Fruit fly (Drosophila melanogaster) whole organism, adult: Measurements from ENCODE around the gene bc10.

Source experiments
- CG11617 ChIP-seq: fragments of 200-800 bp; sonication (Bioruptor generic); optimal IDR thresholded peaks from 2 replicates; lab custom pipeline; 2017; ENCODE audit warnings: mild to moderate bottlenecking, missing biosample characterization, missing genetic modification reagents, missing genetic modification characterization
- CG12768 ChIP-seq: fragments of 200-800 bp; sonication (Bioruptor generic); optimal IDR thresholded peaks from 2 replicates; lab custom pipeline; 2017; ENCODE audit warnings: missing biosample characterization, missing genetic modification characterization, mild to moderate bottlenecking, moderate library complexity, missing genetic modification reagents
- CG14711 ChIP-seq: fragments of 200-800 bp; sonication (Bioruptor generic); optimal IDR thresholded peaks from 2 replicates; lab custom pipeline; 2018; ENCODE audit warnings: missing biosample characterization, mild to moderate bottlenecking, missing genetic modification characterization, moderate library complexity
- CG1620 ChIP-seq: fragments of 200-800 bp; sonication (Bioruptor generic); optimal IDR thresholded peaks from 2 replicates; lab custom pipeline; 2016; ENCODE audit warnings: missing biosample characterization, missing genetic modification characterization
- CG33017 ChIP-seq: fragments of 200-800 bp; sonication (Bioruptor generic); optimal IDR thresholded peaks from 2 replicates; lab custom pipeline; 2018; ENCODE audit warnings: missing biosample characterization, mild to moderate bottlenecking, missing genetic modification characterization, moderate library complexity
- CG5204 ChIP-seq: fragments of 200-800 bp; sonication (Bioruptor generic); optimal IDR thresholded peaks from 2 replicates; lab custom pipeline; 2016; ENCODE audit warnings: missing biosample characterization, missing genetic modification characterization
- CG7045 ChIP-seq: fragments of 200-800 bp; sonication (Bioruptor generic); optimal IDR thresholded peaks from 2 replicates; lab custom pipeline; 2017; ENCODE audit warnings: missing biosample characterization, mild to moderate bottlenecking, missing genetic modification characterization
- CG7101 ChIP-seq: fragments of 200-800 bp; sonication (Bioruptor generic); optimal IDR thresholded peaks from 2 replicates; lab custom pipeline; 2018; ENCODE audit warnings: missing biosample characterization, mild to moderate bottlenecking, missing genetic modification characterization, moderate library complexity
- Clk ChIP-seq: fragments of 200-800 bp; sonication (Bioruptor generic); optimal IDR thresholded peaks from 2 replicates; lab custom pipeline; 2017; ENCODE audit warnings: missing biosample characterization, missing genetic modification characterization
- Crg-1 ChIP-seq: fragments of 200-800 bp; sonication (Bioruptor generic); optimal IDR thresholded peaks from 2 replicates; lab custom pipeline; 2016; ENCODE audit warnings: missing biosample characterization, missing genetic modification characterization
- Hr96 ChIP-seq: fragments of 200-800 bp; sonication (Bioruptor generic); optimal IDR thresholded peaks from 2 replicates; lab custom pipeline; 2016; ENCODE audit warnings: missing biosample characterization, missing genetic modification characterization
- Mnt ChIP-seq: fragments of 200-800 bp; sonication (Bioruptor generic); optimal IDR thresholded peaks from 2 replicates; lab custom pipeline; 2016; ENCODE audit warnings: missing biosample characterization, mild to moderate bottlenecking, missing genetic modification characterization
- bab1 ChIP-seq: fragments of 200-800 bp; sonication (Bioruptor generic); optimal IDR thresholded peaks from 3 replicates; lab custom pipeline; 2019; ENCODE audit warnings: missing biosample characterization, mild to moderate bottlenecking, missing genetic modification characterization, moderate library complexity
- cic ChIP-seq: fragments of 200-800 bp; sonication (Bioruptor generic); optimal IDR thresholded peaks from 2 replicates; lab custom pipeline; 2017; ENCODE audit warnings: missing biosample characterization, mild to moderate bottlenecking, missing genetic modification characterization, moderate library complexity
- cnc ChIP-seq, 2 experiments: fragments of >200 bp; optimal IDR thresholded peaks; 2 replicates each; lab custom pipeline; 2017
- kay ChIP-seq: fragments of 200-800 bp; sonication (Bioruptor generic); peaks from one replicate; lab custom pipeline; 2016; ENCODE audit warnings: missing biosample characterization, missing genetic modification characterization, borderline replicate concordance
- ovo ChIP-seq: fragments of 200-800 bp; sonication (Bioruptor generic); optimal IDR thresholded peaks from 2 replicates; lab custom pipeline; 2016; ENCODE audit warnings: missing biosample characterization, missing genetic modification characterization
- pad ChIP-seq: fragments of 200-800 bp; sonication (Bioruptor generic); optimal IDR thresholded peaks from 3 replicates; lab custom pipeline; 2017; ENCODE audit warnings: missing biosample characterization, missing genetic modification characterization, mild to moderate bottlenecking, moderate library complexity, missing genetic modification reagents
- tj ChIP-seq: fragments of 200-800 bp; sonication (Bioruptor generic); optimal IDR thresholded peaks from 3 replicates; lab custom pipeline; 2017; ENCODE audit warnings: missing biosample characterization, mild to moderate bottlenecking, missing genetic modification characterization, moderate library complexity
- toe ChIP-seq: fragments of 200-800 bp; sonication (Bioruptor generic); optimal IDR thresholded peaks from 2 replicates; lab custom pipeline; 2016; ENCODE audit warnings: missing biosample characterization, missing genetic modification characterization

Gene bc10

dm6 chr3L:5542772-5543371 is 22.2 kb upstream of the bc10 start:
- no peak for TF ChIP-seq Clk (GFP tag; lab: Kevin White, UChicago)
- TF ChIP-seq tj (GFP tag; lab: Kevin White, UChicago): no peak
- no peak for TF ChIP-seq CG14711 (tag; lab: Kevin White, UChicago)
- TF ChIP-seq CG11617: no peak
- TF ChIP-seq Crg-1 (GFP tag; lab: Kevin White, UChicago): no peak
- TF ChIP-seq CG12768 (GFP tag; lab: Kevin White, UChicago): no peak
- no peak for TF ChIP-seq CG5204 (GFP tag; lab: Kevin White, UChicago)

- TF ChIP-seq Mnt (GFP tag; lab: Kevin White, UChicago): no peak
- no peak for TF ChIP-seq tj (GFP tag; lab: Kevin White, UChicago)
- no peak for TF ChIP-seq bab1 (GFP tag; lab: Kevin White, UChicago)
- no peak for TF ChIP-seq CG7045
- TF ChIP-seq CG33017 (tag; lab: Kevin White, UChicago): no peak
- TF ChIP-seq ovo (GFP tag; lab: Kevin White, UChicago): no peak
- TF ChIP-seq toe (GFP tag; lab: Kevin White, UChicago): no peak
- TF ChIP-seq Crg-1 (GFP tag; lab: Kevin White, UChicago): no peak
- no peak for TF ChIP-seq cic (GFP tag; lab: Kevin White, UChicago)
- no peak for TF ChIP-seq kay (GFP tag; lab: Kevin White, UChicago)
- TF ChIP-seq pad (GFP tag; lab: Kevin White, UChicago): no peak
These were observed 16.4 kb upstream of the bc10 start for dm6 chr3L:5548524-5549084.

- no peak for TF ChIP-seq CG11617
- no peak for TF ChIP-seq CG5204 (GFP tag; lab: Kevin White, UChicago)
- no peak for TF ChIP-seq toe (GFP tag; lab: Kevin White, UChicago)
- TF ChIP-seq CG7101 (tag; lab: Kevin White, UChicago): no peak
- no peak for TF ChIP-seq Crg-1 (GFP tag; lab: Kevin White, UChicago)
- TF ChIP-seq CG1620: no peak
- no peak for TF ChIP-seq Hr96 (GFP tag; lab: Kevin White, UChicago)
- TF ChIP-seq cic (GFP tag; lab: Kevin White, UChicago): no peak
- no peak for TF ChIP-seq tj (GFP tag; lab: Kevin White, UChicago)
- TF ChIP-seq bab1 (GFP tag; lab: Kevin White, UChicago): no peak
- no peak for TF ChIP-seq cnc (optimal IDR thresholded peaks at IDR 0.05; lab: Kevin White, UChicago)
- no peak for TF ChIP-seq Mnt (GFP tag; lab: Kevin White, UChicago)
These were observed 13.9 kb upstream of the bc10 start, which contains the start of gene frm for dm6 chr3L:5551087-5551486. TSS of gene frm (minus strand) at chr3L:5551159.

dm6 chr3L:5553717-5554116 is 11.3 kb upstream of the bc10 start:
- TF ChIP-seq Hr96 (GFP tag; lab: Kevin White, UChicago) (no peak), Crg-1 (GFP tag; lab: Kevin White, UChicago) (no peak), CG1620 (no peak), tj (GFP tag; lab: Kevin White, UChicago) (no peak), CG14711 (tag; lab: Kevin White, UChicago) (no peak), CG7101 (tag; lab: Kevin White, UChicago) (no peak), kay (GFP tag; lab: Kevin White, UChicago) (no peak), ovo (GFP tag; lab: Kevin White, UChicago) (no peak), Clk (GFP tag; lab: Kevin White, UChicago) (no peak), cic (GFP tag; lab: Kevin White, UChicago) (no peak), CG7045 (no peak), toe (GFP tag; lab: Kevin White, UChicago) (no peak), bab1 (GFP tag; lab: Kevin White, UChicago) (no peak), CG12768 (GFP tag; lab: Kevin White, UChicago) (no peak), pad (GFP tag; lab: Kevin White, UChicago) (no peak), CG5204 (GFP tag; lab: Kevin White, UChicago) (no peak), Mnt (GFP tag; lab: Kevin White, UChicago) (no peak), CG33017 (tag; lab: Kevin White, UChicago) (no peak), cnc (optimal IDR thresholded peaks at IDR 0.05; lab: Kevin White, UChicago) (no peak), CG11617 (no peak)

dm6 chr3L:5554377-5554776 is 10.7 kb upstream of the bc10 start:
- TF ChIP-seq Hr96 (GFP tag; lab: Kevin White, UChicago) (no peak), CG1620 (no peak), cnc (optimal IDR thresholded peaks at IDR 0.05; lab: Kevin White, UChicago) (no peak), ovo (GFP tag; lab: Kevin White, UChicago) (no peak), bab1 (GFP tag; lab: Kevin White, UChicago) (peak; percentile 5), CG12768 (GFP tag; lab: Kevin White, UChicago) (no peak), CG5204 (GFP tag; lab: Kevin White, UChicago) (no peak), Clk (GFP tag; lab: Kevin White, UChicago) (no peak)

dm6 chr3L:5556195-5556594 is 8.8 kb upstream of the bc10 start:
- no peak for TF ChIP-seq CG33017 (tag; lab: Kevin White, UChicago)
